Fruit fly (Drosophila melanogaster): Measurements from ENCODE around the gene CG17562.

DNA sequence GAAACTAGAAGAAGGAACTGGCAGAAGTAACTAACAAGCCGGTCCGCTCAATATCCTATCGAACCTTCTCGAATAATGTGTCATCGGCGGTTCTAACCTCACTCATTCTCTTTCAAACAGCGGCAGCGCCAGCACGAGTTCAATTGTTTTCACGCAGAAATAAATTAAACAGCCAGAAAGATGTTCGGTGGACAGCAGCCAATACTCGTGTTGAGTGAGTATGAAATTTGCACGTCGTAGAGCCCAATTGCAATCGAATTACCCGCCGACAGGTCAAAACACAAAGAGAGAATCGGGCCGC, 32.6 kb downstream of the CG17562 start:
- TF ChIP-seq CG3032 (tag; optimal IDR thresholded peaks at IDR 0.05): no peak
- TF ChIP-seq Gug (GFP tag; IDR thresholded peaks at IDR 0.05): no peak

Data from whole organism, prepupa.